Fruit fly (Drosophila melanogaster) whole organism, pupa: Measurements from ENCODE around the gene Cad89D.

ENCODE experiments used
- CG10348 ChIP-seq: fragments of 200-800 bp; sonication (Bioruptor generic); IDR thresholded peaks from 2 replicates; pipeline ENCODE4 v1.3.6; 2022; ENCODE audit warnings: missing biosample characterization, missing genetic modification characterization
- CG12605 ChIP-seq: fragments of 200-800 bp; sonication (Bioruptor generic); IDR thresholded peaks from 2 replicates; pipeline ENCODE4 v1.3.6; 2022; ENCODE audit warnings: missing biosample characterization, missing genetic modification characterization
- CG13204 ChIP-seq: fragments of 200-800 bp; sonication (Bioruptor generic); optimal IDR thresholded peaks from 2 replicates; lab custom pipeline; 2018; ENCODE audit warnings: missing biosample characterization, mild to moderate bottlenecking, missing genetic modification characterization, moderate library complexity
- CG14655 ChIP-seq: fragments of 200-800 bp; sonication (Bioruptor generic); optimal IDR thresholded peaks from 3 replicates; lab custom pipeline; 2017; ENCODE audit warnings: mild to moderate bottlenecking, missing biosample characterization, missing genetic modification reagents, missing genetic modification characterization
- CG15710 ChIP-seq: fragments of 200-800 bp; sonication (Bioruptor generic); optimal IDR thresholded peaks from 2 replicates; lab custom pipeline; 2018; ENCODE audit warnings: missing biosample characterization, mild to moderate bottlenecking, missing genetic modification characterization, moderate library complexity
- CG17806 ChIP-seq: fragments of 200-800 bp; sonication (Bioruptor generic); optimal IDR thresholded peaks from 2 replicates; lab custom pipeline; 2018; ENCODE audit warnings: missing biosample characterization, mild to moderate bottlenecking, missing genetic modification characterization, moderate library complexity
- CG32121 ChIP-seq: fragments of 200-800 bp; sonication (Bioruptor generic); IDR thresholded peaks from 2 replicates; pipeline ENCODE4 v1.3.6; 2022; ENCODE audit warnings: missing biosample characterization, missing genetic modification characterization
- CG34367 ChIP-seq: fragments of 200-800 bp; sonication (Bioruptor generic); optimal IDR thresholded peaks from 2 replicates; lab custom pipeline; 2018; ENCODE audit warnings: missing biosample characterization, mild to moderate bottlenecking, missing genetic modification characterization
- CG4496 ChIP-seq: fragments of 200-800 bp; sonication (Bioruptor generic); IDR thresholded peaks from 3 replicates; pipeline ENCODE4 v1.3.6; 2022; ENCODE audit warnings: missing biosample characterization, missing genetic modification characterization
- CG8159 ChIP-seq: fragments of 200-800 bp; sonication (Bioruptor generic); optimal IDR thresholded peaks from 3 replicates; lab custom pipeline; 2018; ENCODE audit warnings: missing biosample characterization, mild to moderate bottlenecking, missing genetic modification characterization, moderate library complexity
- CG8301 ChIP-seq: fragments of 200-800 bp; sonication (Bioruptor generic); optimal IDR thresholded peaks from 2 replicates; lab custom pipeline; 2018; ENCODE audit warnings: missing biosample characterization, mild to moderate bottlenecking, missing genetic modification characterization
- CG9948 ChIP-seq: fragments of 200-800 bp; sonication (Bioruptor generic); optimal IDR thresholded peaks from 2 replicates; lab custom pipeline; 2018; ENCODE audit warnings: missing biosample characterization, mild to moderate bottlenecking, missing genetic modification characterization, moderate library complexity
- D1 ChIP-seq: fragments of 200-800 bp; sonication (Bioruptor generic); optimal IDR thresholded peaks from 2 replicates; lab custom pipeline; 2018; ENCODE audit warnings: missing biosample characterization, mild to moderate bottlenecking, missing genetic modification characterization, moderate library complexity
- EcR ChIP-seq: fragments of 200-800 bp; sonication (Bioruptor generic); optimal IDR thresholded peaks from 3 replicates; lab custom pipeline; 2019; ENCODE audit warnings: missing biosample characterization, missing genetic modification characterization, mild to moderate bottlenecking, moderate library complexity, missing genetic modification reagents
- Ets98B ChIP-seq: fragments of 200-800 bp; sonication (Bioruptor generic); IDR thresholded peaks from 2 replicates; pipeline ENCODE4 v1.3.6; 2022; ENCODE audit warnings: missing biosample characterization, missing genetic modification characterization
- Pif1A ChIP-seq: fragments of 200-800 bp; sonication (Bioruptor generic); optimal IDR thresholded peaks from 3 replicates; lab custom pipeline; 2016; ENCODE audit warnings: missing biosample characterization, missing genetic modification characterization
- Pif1B ChIP-seq: fragments of 200-800 bp; sonication (Bioruptor generic); optimal IDR thresholded peaks from 3 replicates; lab custom pipeline; 2016; ENCODE audit warnings: missing biosample characterization, missing genetic modification characterization
- Snoo ChIP-seq: fragments of 200-800 bp; sonication (Bioruptor generic); optimal IDR thresholded peaks from 3 replicates; lab custom pipeline; 2017; ENCODE audit warnings: missing biosample characterization, mild to moderate bottlenecking, missing genetic modification characterization, inconsistent platforms
- fd96Ca ChIP-seq: fragments of 200-800 bp; sonication (Bioruptor generic); IDR thresholded peaks from 3 replicates; pipeline ENCODE4 v1.3.6; 2022; ENCODE audit warnings: missing biosample characterization, missing genetic modification characterization
- gl ChIP-seq: fragments of 200-800 bp; sonication (Bioruptor generic); optimal IDR thresholded peaks from 2 replicates; lab custom pipeline; 2018; ENCODE audit warnings: missing biosample characterization, mild to moderate bottlenecking, missing genetic modification characterization
- rn ChIP-seq: fragments of 200-800 bp; sonication (Bioruptor generic); IDR thresholded peaks from 2 replicates; pipeline ENCODE4 v1.3.6; 2022; ENCODE audit warnings: missing biosample characterization, missing genetic modification characterization

Cad89D gene

dm6 chr3R:16449187-16449973 is 45.8 kb downstream of the Cad89D start:
- TF ChIP-seq CG9948: peak; percentile 99
- TF ChIP-seq CG32121: peak; percentile 98
- peak; percentile 95 for TF ChIP-seq Pif1B
- TF ChIP-seq CG4496 (GFP tag; lab: Robert Waterston, UW): peak; percentile 99
- peak; percentile 98 for TF ChIP-seq CG8301 (tag; lab: Kevin White, UChicago)
- TF ChIP-seq D1 (tag; lab: Kevin White, UChicago): peak; percentile 94
- TF ChIP-seq CG12605 (GFP tag; lab: Robert Waterston, UW): peak; percentile 98
- TF ChIP-seq Snoo (tag; lab: Kevin White, UChicago): peak; percentile 89
- peak; percentile 99 for TF ChIP-seq Ets98B (GFP tag; lab: Robert Waterston, UW)
- TF ChIP-seq CG34367 (tag; lab: Kevin White, UChicago): peak; percentile 99
- peak; percentile 99 for TF ChIP-seq fd96Ca (GFP tag; lab: Robert Waterston, UW)
- TF ChIP-seq CG14655 (GFP tag; lab: Kevin White, UChicago): peak; percentile 99
- TF ChIP-seq CG10348: peak; percentile 97
- TF ChIP-seq CG13204: peak; percentile 97
- peak; percentile 99 for TF ChIP-seq CG8159 (tag; lab: Kevin White, UChicago)
- peak; percentile 99 for TF ChIP-seq Pif1A (GFP tag; lab: Kevin White, UChicago)
- TF ChIP-seq EcR (GFP tag; lab: Kevin White, UChicago): peak; percentile 77
- peak; percentile 99 for TF ChIP-seq CG15710 (tag; lab: Kevin White, UChicago)
- peak; percentile 95 for TF ChIP-seq gl (tag; lab: Kevin White, UChicago)
- TF ChIP-seq CG17806: peak; percentile 99
- peak; percentile 99 for TF ChIP-seq rn (GFP tag; lab: Robert Waterston, UW)

- TF ChIP-seq CG17806 (peak; percentile 76), EcR (GFP tag; lab: Kevin White, UChicago) (no peak), Ets98B (GFP tag; lab: Robert Waterston, UW) (peak; percentile 82), CG13204 (peak; percentile 44), CG9948 (peak; percentile 84), rn (GFP tag; lab: Robert Waterston, UW) (peak; percentile 86), CG14655 (GFP tag; lab: Kevin White, UChicago) (peak; percentile 89), CG8301 (tag; lab: Kevin White, UChicago) (peak; percentile 89), D1 (tag; lab: Kevin White, UChicago) (no peak), Pif1B (no peak), gl (tag; lab: Kevin White, UChicago) (peak; percentile 87), Pif1A (GFP tag; lab: Kevin White, UChicago) (no peak), Snoo (tag; lab: Kevin White, UChicago) (no peak), CG10348 (peak; percentile 49; the same call in 1 of the 2 replicates), CG8159 (tag; lab: Kevin White, UChicago) (no peak), fd96Ca (GFP tag; lab: Robert Waterston, UW) (peak; percentile 87), CG34367 (tag; lab: Kevin White, UChicago) (peak; percentile 86), CG12605 (GFP tag; lab: Robert Waterston, UW) (peak; percentile 87), CG15710 (tag; lab: Kevin White, UChicago) (no peak), CG32121 (peak; percentile 63), CG4496 (GFP tag; lab: Robert Waterston, UW) (peak; percentile 95)
Measured at dm6 chr3R:16448378-16449134, 46.7 kb downstream of the Cad89D start.

- TF ChIP-seq CG17806: no peak
- TF ChIP-seq Pif1B: no peak
- TF ChIP-seq Ets98B (GFP tag; lab: Robert Waterston, UW): no peak
- TF ChIP-seq Pif1A (GFP tag; lab: Kevin White, UChicago): no peak
Measured at dm6 chr3R:16447448-16448045, 47.7 kb downstream of the Cad89D start.

dm6 chr3R:16446836-16447235 is 48.4 kb downstream of the Cad89D start:
- TF ChIP-seq Ets98B (GFP tag; lab: Robert Waterston, UW) (no peak), CG4496 (GFP tag; lab: Robert Waterston, UW) (no peak)

dm6 chr3R:16442937-16443336 is 52.3 kb downstream of the Cad89D start, which contains the start of the genes Ttc1 and CG14882:
Gene Ttc1 (minus strand): TSS chr3R:16443007.
Gene CG14882 (plus strand): TSS chr3R:16443207.
- TF ChIP-seq rn (GFP tag; lab: Robert Waterston, UW) (peak; percentile 61), CG12605 (GFP tag; lab: Robert Waterston, UW) (peak; percentile 76), CG15710 (tag; lab: Kevin White, UChicago) (peak; percentile 80), Pif1A (GFP tag; lab: Kevin White, UChicago) (no peak), D1 (tag; lab: Kevin White, UChicago) (no peak), CG4496 (GFP tag; lab: Robert Waterston, UW) (peak; percentile 74), CG13204 (no peak), CG14655 (GFP tag; lab: Kevin White, UChicago) (no peak), Pif1B (no peak), CG8159 (tag; lab: Kevin White, UChicago) (no peak), CG34367 (tag; lab: Kevin White, UChicago) (peak; percentile 64), CG17806 (peak; percentile 59), fd96Ca (GFP tag; lab: Robert Waterston, UW) (peak; percentile 44; the same call in 1 of the 3 replicates), gl (tag; lab: Kevin White, UChicago) (peak; percentile 16), Ets98B (GFP tag; lab: Robert Waterston, UW) (peak; percentile 74), CG9948 (peak; percentile 70), CG8301 (tag; lab: Kevin White, UChicago) (peak; percentile 62), CG32121 (peak; percentile 87), CG10348 (peak; percentile 67; the same call in 1 of the 2 replicates), EcR (GFP tag; lab: Kevin White, UChicago) (no peak), Snoo (tag; lab: Kevin White, UChicago) (peak; percentile 72)
- TF ChIP-seq, all 21 proteins: peak for 14
